Fruit fly (Drosophila melanogaster) whole organism, prepupa: Measurements from ENCODE around the gene CG4004.
A peak's percentile ranks its signal among the peaks of the same experiment; 100 is the strongest.

ENCODE experiments used
- Blimp-1 ChIP-seq: fragments of 200-800 bp; sonication (Bioruptor generic); optimal IDR thresholded peaks from 3 replicates; lab custom pipeline; 2017; ENCODE audit warnings: missing biosample characterization, missing genetic modification characterization, mild to moderate bottlenecking, moderate library complexity, missing genetic modification reagents
- CG10631 ChIP-seq: fragments of 200-800 bp; sonication (Bioruptor generic); optimal IDR thresholded peaks from 2 replicates; lab custom pipeline; 2016; ENCODE audit warnings: missing biosample characterization, missing genetic modification characterization
- CG10669 ChIP-seq: fragments of 200-800 bp; sonication (Bioruptor generic); optimal IDR thresholded peaks from 3 replicates; lab custom pipeline; 2018; ENCODE audit warnings: missing biosample characterization, mild to moderate bottlenecking, missing genetic modification characterization, moderate library complexity
- CG11294 ChIP-seq: fragments of 200-800 bp; sonication (Bioruptor generic); IDR thresholded peaks from 2 replicates; pipeline ENCODE4 v1.3.6; 2022; ENCODE audit warnings: missing biosample characterization, missing genetic modification characterization
- CG11762 ChIP-seq: fragments of 200-800 bp; sonication (Bioruptor generic); optimal IDR thresholded peaks from 3 replicates; lab custom pipeline; 2016; ENCODE audit warnings: missing biosample characterization, missing genetic modification characterization; ENCODE audit not compliant: insufficient read depth
- CG11902 ChIP-seq: fragments of 200-800 bp; sonication (Bioruptor generic); optimal IDR thresholded peaks from 3 replicates; lab custom pipeline; 2016; ENCODE audit warnings: missing biosample characterization, missing genetic modification characterization
- CG15336 ChIP-seq: fragments of 200-800 bp; sonication (Bioruptor generic); IDR thresholded peaks from 2 replicates; pipeline ENCODE4 v1.3.6; 2022; ENCODE audit warnings: missing biosample characterization, missing genetic modification characterization
- CG1621 ChIP-seq: fragments of 200-800 bp; sonication (Bioruptor generic); optimal IDR thresholded peaks from 3 replicates; lab custom pipeline; 2018; ENCODE audit warnings: missing biosample characterization, mild to moderate bottlenecking, missing genetic modification characterization
- CG3032 ChIP-seq: fragments of 200-800 bp; optimal IDR thresholded peaks from 2 replicates; lab custom pipeline; 2019; ENCODE audit warnings: missing biosample characterization, mild to moderate bottlenecking, missing genetic modification characterization, moderate library complexity
- CG31627 ChIP-seq: fragments of 200-800 bp; sonication (Bioruptor generic); optimal IDR thresholded peaks from 3 replicates; lab custom pipeline; 2016; ENCODE audit warnings: missing biosample characterization, missing genetic modification characterization
- CG32006 ChIP-seq: fragments of 200-800 bp; sonication (Bioruptor generic); optimal IDR thresholded peaks from 3 replicates; lab custom pipeline; 2017; ENCODE audit warnings: missing biosample characterization, mild to moderate bottlenecking, missing genetic modification characterization
- CG34406 ChIP-seq: fragments of 200-800 bp; sonication (Bioruptor generic); optimal IDR thresholded peaks from 3 replicates; lab custom pipeline; 2016; ENCODE audit warnings: missing biosample characterization, missing genetic modification characterization
- CG6163 ChIP-seq: fragments of 200-800 bp; sonication (Bioruptor generic); IDR thresholded peaks from 3 replicates; pipeline ENCODE4 v1.3.6; 2022; ENCODE audit warnings: missing biosample characterization, missing genetic modification characterization
- CG6276 ChIP-seq: fragments of 200-800 bp; sonication (Bioruptor generic); optimal IDR thresholded peaks from 2 replicates; lab custom pipeline; 2017; ENCODE audit warnings: missing biosample characterization, mild to moderate bottlenecking, missing genetic modification characterization
- CG6792 ChIP-seq: fragments of 200-800 bp; sonication (Bioruptor generic); optimal IDR thresholded peaks from 3 replicates; lab custom pipeline; 2016; ENCODE audit warnings: missing biosample characterization, missing genetic modification characterization
- CG6808 ChIP-seq: fragments of 200-800 bp; sonication (Bioruptor generic); optimal IDR thresholded peaks from 3 replicates; lab custom pipeline; 2017; ENCODE audit warnings: missing biosample characterization, missing genetic modification characterization, mild to moderate bottlenecking, moderate library complexity, missing genetic modification reagents
- CG6854 ChIP-seq: fragments of 200-800 bp; sonication (Bioruptor generic); optimal IDR thresholded peaks from 2 replicates; lab custom pipeline; 2017; ENCODE audit warnings: missing biosample characterization, mild to moderate bottlenecking, missing genetic modification characterization
- CG8119 ChIP-seq: fragments of 200-800 bp; sonication (Bioruptor generic); IDR thresholded peaks from 3 replicates; pipeline ENCODE4 v1.3.6; 2022; ENCODE audit warnings: missing biosample characterization, missing genetic modification characterization
- CG8319 ChIP-seq: fragments of 200-800 bp; sonication (Bioruptor generic); optimal IDR thresholded peaks from 3 replicates; lab custom pipeline; 2016; ENCODE audit warnings: missing biosample characterization, missing genetic modification characterization
- CG8632 ChIP-seq: fragments of 200-800 bp; sonication (Bioruptor generic); optimal IDR thresholded peaks from 3 replicates; lab custom pipeline; 2016; ENCODE audit warnings: missing biosample characterization, missing genetic modification characterization
- Ets21C ChIP-seq: fragments of 200-800 bp; sonication (Bioruptor generic); optimal IDR thresholded peaks from 3 replicates; lab custom pipeline; 2016; ENCODE audit warnings: missing biosample characterization, missing genetic modification characterization
- Ets96B ChIP-seq: fragments of 200-800 bp; optimal IDR thresholded peaks from 2 replicates; lab custom pipeline; 2019; ENCODE audit warnings: missing biosample characterization, mild to moderate bottlenecking, missing genetic modification characterization, moderate library complexity
- Hr38 ChIP-seq: sonication (Bioruptor generic); optimal IDR thresholded peaks from 2 replicates; lab custom pipeline; 2016; ENCODE audit warnings: missing biosample characterization, missing genetic modification characterization
- Hr4 ChIP-seq: fragments of 200-800 bp; sonication (Bioruptor generic); optimal IDR thresholded peaks from 3 replicates; lab custom pipeline; 2016; ENCODE audit warnings: missing biosample characterization, missing genetic modification characterization
- Met ChIP-seq: fragments of 200-800 bp; sonication (Bioruptor generic); optimal IDR thresholded peaks from 3 replicates; lab custom pipeline; 2016; ENCODE audit warnings: missing biosample characterization, missing genetic modification characterization
- OdsH ChIP-seq: fragments of 200-800 bp; sonication (Bioruptor generic); optimal IDR thresholded peaks from 3 replicates; lab custom pipeline; 2016; ENCODE audit warnings: missing biosample characterization, missing genetic modification characterization
- Smox ChIP-seq: fragments of 200-800 bp; sonication (Bioruptor generic); optimal IDR thresholded peaks from 3 replicates; lab custom pipeline; 2016; ENCODE audit warnings: missing biosample characterization, missing genetic modification characterization
- Sox102F ChIP-seq: fragments of 200-800 bp; sonication (Bioruptor generic); optimal IDR thresholded peaks from 2 replicates; lab custom pipeline; 2016; ENCODE audit warnings: missing biosample characterization, mild to moderate bottlenecking, missing genetic modification characterization
- Sox14 ChIP-seq: fragments of 200-800 bp; sonication (Bioruptor generic); optimal IDR thresholded peaks from 3 replicates; lab custom pipeline; 2016; ENCODE audit warnings: missing biosample characterization, missing genetic modification characterization
- Sox15 ChIP-seq: fragments of 200-800 bp; sonication (Bioruptor generic); optimal IDR thresholded peaks from 3 replicates; lab custom pipeline; 2016; ENCODE audit warnings: missing biosample characterization, missing genetic modification characterization
- achi ChIP-seq: fragments of 200-800 bp; sonication (Bioruptor generic); optimal IDR thresholded peaks from 3 replicates; lab custom pipeline; 2016; ENCODE audit warnings: missing biosample characterization, missing genetic modification characterization
- acj6 ChIP-seq: fragments of 200-800 bp; sonication (Bioruptor generic); optimal IDR thresholded peaks from 3 replicates; lab custom pipeline; 2016; ENCODE audit warnings: missing biosample characterization, missing genetic modification characterization
- dac ChIP-seq: fragments of 200-800 bp; sonication (Bioruptor generic); optimal IDR thresholded peaks from 2 replicates; lab custom pipeline; 2017; ENCODE audit warnings: missing biosample characterization, mild to moderate bottlenecking, missing genetic modification characterization
- dsx ChIP-seq: fragments of 200-800 bp; optimal IDR thresholded peaks from 3 replicates; lab custom pipeline; 2019; ENCODE audit warnings: missing biosample characterization, mild to moderate bottlenecking, missing genetic modification characterization, moderate library complexity; ENCODE audit not compliant: poor library complexity, severe bottlenecking
- esn ChIP-seq: fragments of 200-800 bp; sonication (Bioruptor generic); optimal IDR thresholded peaks from 2 replicates; lab custom pipeline; 2016; ENCODE audit warnings: missing biosample characterization, mild to moderate bottlenecking, missing genetic modification characterization, moderate library complexity
- fd59A ChIP-seq: fragments of 200-800 bp; sonication (Bioruptor generic); optimal IDR thresholded peaks from 2 replicates; lab custom pipeline; 2017; ENCODE audit warnings: missing biosample characterization, mild to moderate bottlenecking, missing genetic modification characterization, missing genetic modification reagents
- fd85E ChIP-seq: fragments of 200-800 bp; sonication (Bioruptor generic); optimal IDR thresholded peaks from 3 replicates; lab custom pipeline; 2016; ENCODE audit warnings: missing biosample characterization, missing genetic modification characterization
- fkh ChIP-seq: fragments of 200-800 bp; sonication (Bioruptor generic); optimal IDR thresholded peaks from 3 replicates; lab custom pipeline; 2017; ENCODE audit warnings: missing biosample characterization, mild to moderate bottlenecking, missing genetic modification characterization, moderate library complexity
- lz ChIP-seq: fragments of 200-800 bp; sonication (Bioruptor generic); optimal IDR thresholded peaks from 3 replicates; lab custom pipeline; 2016; ENCODE audit warnings: missing biosample characterization, missing genetic modification characterization
- net ChIP-seq: fragments of 200-800 bp; sonication (Bioruptor generic); optimal IDR thresholded peaks from 3 replicates; lab custom pipeline; 2016; ENCODE audit warnings: missing biosample characterization, missing genetic modification characterization
- pdm3 ChIP-seq: fragments of 200-800 bp; sonication (Bioruptor generic); optimal IDR thresholded peaks from 3 replicates; lab custom pipeline; 2016; ENCODE audit warnings: missing biosample characterization, missing genetic modification characterization
- salr ChIP-seq, 2 experiments: fragments of 200-800 bp; sonication (Bioruptor generic); optimal IDR thresholded peaks; 3 replicates each; lab custom pipeline; 2016 to 2018; ENCODE audit warnings: missing biosample characterization in 2 of 2, missing genetic modification characterization in 2 of 2, mild to moderate bottlenecking in 1 of 2
- spab ChIP-seq: fragments of 200-800 bp; sonication (Bioruptor generic); optimal IDR thresholded peaks from 2 replicates; lab custom pipeline; 2017; ENCODE audit warnings: missing biosample characterization, mild to moderate bottlenecking, missing genetic modification characterization, missing genetic modification reagents
- topi ChIP-seq: fragments of 200-800 bp; sonication (Bioruptor generic); optimal IDR thresholded peaks from 3 replicates; lab custom pipeline; 2016; ENCODE audit warnings: missing biosample characterization, missing genetic modification characterization
- vri ChIP-seq: fragments of 200-800 bp; sonication (Bioruptor generic); optimal IDR thresholded peaks from 3 replicates; lab custom pipeline; 2016; ENCODE audit warnings: missing biosample characterization, mild to moderate bottlenecking, missing genetic modification characterization

Gene CG4004

dm6 chrX:12755017-12755563 is 11.1 kb downstream of the CG4004 start (continued):
- TF ChIP-seq fkh (GFP tag; lab: Kevin White, UChicago), result peak; percentile 48
- TF ChIP-seq CG1621 (tag; lab: Kevin White, UChicago), result peak; percentile 81
- peak; percentile 87 for TF ChIP-seq CG3032 (tag; lab: Kevin White, UChicago)
- peak; percentile 89 for TF ChIP-seq CG34406 (GFP tag; lab: Kevin White, UChicago)
- peak; percentile 61 for TF ChIP-seq CG6854 (GFP tag; lab: Kevin White, UChicago)
- TF ChIP-seq CG8119, result peak; percentile 94
- TF ChIP-seq CG10631, result peak; percentile 90
- peak; percentile 87 for TF ChIP-seq CG32006 (GFP tag; lab: Kevin White, UChicago)
- peak; percentile 83 for TF ChIP-seq net (GFP tag; lab: Kevin White, UChicago)
- peak; percentile 85 for TF ChIP-seq Sox15 (GFP tag; lab: Kevin White, UChicago)
- peak; percentile 87 for TF ChIP-seq CG6808 (GFP tag; lab: Kevin White, UChicago)
- TF ChIP-seq dac (GFP tag; lab: Kevin White, UChicago), result peak; percentile 71
- TF ChIP-seq CG15336, result peak; percentile 91
- TF ChIP-seq, all 60 proteins: peak for 59

DNA sequence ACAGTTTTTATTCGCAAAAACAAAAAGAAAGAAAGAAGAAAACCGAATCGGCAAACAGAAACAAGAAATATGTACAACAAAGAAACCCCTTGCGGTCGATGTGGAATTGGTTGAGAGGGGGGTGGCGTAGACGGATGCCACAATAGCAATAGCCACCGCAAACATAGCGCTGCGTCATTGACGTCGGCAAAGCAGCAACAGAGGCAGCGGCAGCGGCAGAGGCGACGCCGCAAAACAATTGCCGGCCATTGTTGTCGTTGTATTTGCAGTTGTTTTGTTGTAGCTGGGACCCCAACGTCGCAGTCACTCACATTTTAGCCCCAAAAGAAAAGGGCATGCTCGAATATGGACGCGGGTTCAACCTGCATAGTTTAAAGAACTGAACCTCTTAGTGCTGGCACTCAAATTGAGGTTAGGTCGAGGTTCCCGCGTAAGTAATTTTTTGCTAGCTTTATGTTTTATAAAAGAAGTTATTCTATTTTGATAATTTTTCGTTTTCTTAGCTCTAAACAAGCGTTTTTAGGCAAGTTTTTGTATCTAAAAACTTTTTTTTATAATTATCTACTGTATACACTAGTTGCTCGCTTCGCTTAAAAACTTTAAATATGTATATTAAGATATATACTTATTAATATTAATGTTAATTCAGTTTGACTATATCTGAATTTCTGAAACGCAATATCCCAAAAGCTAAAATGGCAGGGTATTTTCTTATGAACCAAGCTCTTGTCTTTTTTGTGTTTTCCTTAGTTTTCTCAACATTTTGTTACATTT is 11.8 kb downstream of the CG4004 start:
- TF ChIP-seq lz (GFP tag; lab: Kevin White, UChicago), result peak; percentile 81
- peak; percentile 74 for TF ChIP-seq Ets96B (tag; lab: Kevin White, UChicago)
- TF ChIP-seq CG10631, result peak; percentile 92
- peak; percentile 74 for TF ChIP-seq Met
- peak; percentile 89 for TF ChIP-seq achi (GFP tag; lab: Kevin White, UChicago)
- TF ChIP-seq CG8119, result peak; percentile 84
- peak; percentile 86 for TF ChIP-seq pdm3
- peak; percentile 87 for TF ChIP-seq CG6792
- peak; percentile 73 for TF ChIP-seq Sox14 (GFP tag; lab: Kevin White, UChicago)
- peak; percentile 85 for TF ChIP-seq Sox15 (GFP tag; lab: Kevin White, UChicago)
- TF ChIP-seq fkh (GFP tag; lab: Kevin White, UChicago), result peak; percentile 17
- TF ChIP-seq CG32006 (GFP tag; lab: Kevin White, UChicago), result peak; percentile 96
- peak; percentile 77 for TF ChIP-seq CG6276 (GFP tag; lab: Kevin White, UChicago)
- peak; percentile 16 for TF ChIP-seq dsx (GFP tag; lab: Kevin White, UChicago)
- no peak for TF ChIP-seq Hr38
- peak; percentile 48 for TF ChIP-seq CG1621 (tag; lab: Kevin White, UChicago)
- TF ChIP-seq salr (GFP tag; optimal IDR thresholded peaks at IDR 0.05; lab: Kevin White, UChicago), result peak; percentile 50 to 88
- TF ChIP-seq Ets21C (GFP tag; lab: Kevin White, UChicago), result peak; percentile 74
- peak; percentile 41; the same call in 2 of the 3 replicates for TF ChIP-seq CG6163 (GFP tag; lab: Robert Waterston, UW)
- TF ChIP-seq OdsH (GFP tag; lab: Kevin White, UChicago), result peak; percentile 92
- TF ChIP-seq CG8632 (GFP tag; lab: Kevin White, UChicago), result peak; percentile 85
- TF ChIP-seq topi (GFP tag; lab: Kevin White, UChicago), result peak; percentile 82
- peak; percentile 75 for TF ChIP-seq Sox102F (GFP tag; lab: Kevin White, UChicago)
- peak; percentile 56 for TF ChIP-seq Blimp-1 (GFP tag; lab: Kevin White, UChicago)
- TF ChIP-seq CG3032 (tag; lab: Kevin White, UChicago), result peak; percentile 86
- peak; percentile 74 for TF ChIP-seq CG11902 (GFP tag; lab: Kevin White, UChicago)
- TF ChIP-seq fd59A, result no peak
- TF ChIP-seq CG8319, result peak; percentile 72
- peak; percentile 76 for TF ChIP-seq Smox
- TF ChIP-seq esn (GFP tag; lab: Kevin White, UChicago), result peak; percentile 85
- TF ChIP-seq CG11762, result peak; percentile 79
- peak; percentile 66 for TF ChIP-seq spab (GFP tag; lab: Kevin White, UChicago)
- TF ChIP-seq CG11294, result peak; percentile 80
- no peak for TF ChIP-seq vri
- TF ChIP-seq net (GFP tag; lab: Kevin White, UChicago), result peak; percentile 47
- TF ChIP-seq fd85E (GFP tag; lab: Kevin White, UChicago), result no peak
- TF ChIP-seq Hr4 (GFP tag; lab: Kevin White, UChicago), result peak; percentile 73
- peak; percentile 88 for TF ChIP-seq CG31627 (GFP tag; lab: Kevin White, UChicago)
- TF ChIP-seq CG15336, result peak; percentile 79
- TF ChIP-seq CG10669 (GFP tag; lab: Kevin White, UChicago), result peak; percentile 69
- TF ChIP-seq acj6, result peak; percentile 92
